Fruit fly (Drosophila melanogaster) whole organism, embryonic: ENCODE measurements around the gene CG5377.

ENCODE experiments used
- Ada2b ChIP-seq: fragments of 200-800 bp; sonication (Bioruptor generic); IDR thresholded peaks from 2 replicates; pipeline ENCODE4 v1.3.6; 2022; ENCODE audit warnings: missing biosample characterization, missing genetic modification characterization
- Adf1 ChIP-seq: fragments of 200-800 bp; sonication (Bioruptor generic); IDR thresholded peaks from 2 replicates; pipeline ENCODE4 v1.3.6; 2022; ENCODE audit warnings: missing biosample characterization, missing genetic modification characterization
- Bgb ChIP-seq: fragments of 200-800 bp; sonication (Bioruptor generic); IDR thresholded peaks from 2 replicates; pipeline ENCODE4 v1.3.6; 2022; ENCODE audit warnings: missing biosample characterization, missing genetic modification characterization; ENCODE audit not compliant: partially characterized antibody
- CG1024 ChIP-seq: fragments of 200-800 bp; sonication (Bioruptor generic); IDR thresholded peaks from 2 replicates; pipeline ENCODE4 v1.3.6; 2022; ENCODE audit warnings: missing biosample characterization, missing genetic modification characterization
- CG10366 ChIP-seq: fragments of 200-800 bp; sonication (Bioruptor generic); IDR thresholded peaks from 2 replicates; pipeline ENCODE4 v1.3.6; 2022; ENCODE audit warnings: missing biosample characterization, missing genetic modification characterization
- CG10431 ChIP-seq: fragments of 200-800 bp; sonication (Bioruptor generic); optimal IDR thresholded peaks from 3 replicates; lab custom pipeline; 2018; ENCODE audit warnings: missing biosample characterization, mild to moderate bottlenecking, missing genetic modification characterization
- CG12104 ChIP-seq: fragments of 200-800 bp; sonication (Bioruptor generic); optimal IDR thresholded peaks from 3 replicates; lab custom pipeline; 2016; ENCODE audit warnings: missing biosample characterization, missing genetic modification characterization
- CG1233 ChIP-seq: fragments of 200-800 bp; sonication (Bioruptor generic); optimal IDR thresholded peaks from 4 replicates; lab custom pipeline; 2018; ENCODE audit warnings: missing biosample characterization, mild to moderate bottlenecking, missing genetic modification characterization
- CG13894 ChIP-seq: fragments of 200-800 bp; sonication (Bioruptor generic); optimal IDR thresholded peaks from 3 replicates; lab custom pipeline; 2018; ENCODE audit warnings: missing biosample characterization, mild to moderate bottlenecking, missing genetic modification characterization, moderate library complexity
- CG1602 ChIP-seq: fragments of 200-800 bp; sonication (Bioruptor generic); optimal IDR thresholded peaks from 3 replicates; lab custom pipeline; 2016; ENCODE audit warnings: missing biosample characterization, missing genetic modification characterization
- CG17829 ChIP-seq: fragments of 200-800 bp; optimal IDR thresholded peaks from 2 replicates; lab custom pipeline; 2019; ENCODE audit warnings: missing biosample characterization, mild to moderate bottlenecking, missing genetic modification characterization, moderate library complexity
- CG2129 ChIP-seq: fragments of 200-800 bp; sonication (Bioruptor generic); IDR thresholded peaks from 2 replicates; pipeline ENCODE4 v1.3.6; 2022; ENCODE audit warnings: missing biosample characterization, missing genetic modification characterization; ENCODE audit not compliant: partially characterized antibody
- CG33213 ChIP-seq: fragments of 200-800 bp; sonication (Bioruptor generic); optimal IDR thresholded peaks from 3 replicates; lab custom pipeline; 2016; ENCODE audit warnings: missing biosample characterization, missing genetic modification characterization
- CG6683 ChIP-seq: fragments of 200-800 bp; sonication (Bioruptor generic); optimal IDR thresholded peaks from 2 replicates; lab custom pipeline; 2017; ENCODE audit warnings: missing biosample characterization, mild to moderate bottlenecking, missing genetic modification characterization, missing genetic modification reagents
- CG8281 ChIP-seq: fragments of 200-800 bp; sonication (Bioruptor generic); optimal IDR thresholded peaks from 2 replicates; lab custom pipeline; 2018; ENCODE audit warnings: missing biosample characterization, mild to moderate bottlenecking, missing genetic modification characterization, moderate library complexity
- CG8478 ChIP-seq: fragments of >200 bp; optimal IDR thresholded peaks from 2 replicates; lab custom pipeline; 2018
- Dad ChIP-seq: fragments of 200-800 bp; sonication (Bioruptor generic); optimal IDR thresholded peaks from 3 replicates; lab custom pipeline; 2016; ENCODE audit warnings: missing biosample characterization, missing genetic modification characterization
- ERR ChIP-seq: fragments of 200-800 bp; sonication (Bioruptor generic); optimal IDR thresholded peaks from 2 replicates; lab custom pipeline; 2016; ENCODE audit warnings: missing biosample characterization, missing genetic modification characterization
- Ets65A ChIP-seq: fragments of 200-800 bp; sonication (Bioruptor generic); peaks from one replicate; lab custom pipeline; 2016; ENCODE audit warnings: missing biosample characterization, missing genetic modification characterization
- Gsc ChIP-seq: fragments of 200-800 bp; sonication (Bioruptor generic); IDR thresholded peaks from 2 replicates; pipeline ENCODE4 v1.3.6; 2022; ENCODE audit warnings: missing biosample characterization, missing genetic modification characterization
- HHEX ChIP-seq: fragments of 200-800 bp; sonication (Bioruptor generic); optimal IDR thresholded peaks from 3 replicates; lab custom pipeline; 2017; ENCODE audit warnings: missing biosample characterization, mild to moderate bottlenecking, missing genetic modification characterization, missing genetic modification reagents
- Hr78 ChIP-seq, 2 experiments: fragments of 200-800 bp in 1 of 2; fragments of >200 bp in 1 of 2; sonication (Bioruptor generic) in 1 of 2; optimal IDR thresholded peaks; 2 replicates each; lab custom pipeline; 2017 to 2019; ENCODE audit warnings: missing biosample characterization in 2 of 2, missing genetic modification characterization in 2 of 2, mild to moderate bottlenecking in 1 of 2, moderate library complexity in 1 of 2
- Hsf ChIP-seq: fragments of 200-800 bp; sonication (Bioruptor generic); optimal IDR thresholded peaks from 3 replicates; lab custom pipeline; 2016; ENCODE audit warnings: missing biosample characterization, missing genetic modification characterization
- MBD-R2 ChIP-seq: fragments of 200-800 bp; sonication (Bioruptor generic); IDR thresholded peaks from 2 replicates; pipeline ENCODE4 v1.3.6; 2022; ENCODE audit warnings: missing biosample characterization, missing genetic modification characterization
- Ptx1 ChIP-seq: fragments of 200-800 bp; sonication (Bioruptor generic); IDR thresholded peaks from 2 replicates; pipeline ENCODE4 v1.3.6; 2022; ENCODE audit warnings: missing biosample characterization, missing genetic modification characterization
- Rfx ChIP-seq: fragments of 200-800 bp; sonication (Bioruptor generic); IDR thresholded peaks from 2 replicates; pipeline ENCODE4 v1.3.6; 2022; ENCODE audit warnings: missing biosample characterization, missing genetic modification characterization
- Rx ChIP-seq: fragments of 200-800 bp; sonication (Bioruptor generic); IDR thresholded peaks from 2 replicates; pipeline ENCODE4 v1.3.6; 2022; ENCODE audit warnings: missing biosample characterization, missing genetic modification characterization
- Trl ChIP-seq, 3 experiments: fragments of >200 bp in 2 of 3; fragments of 200-800 bp in 1 of 3; sonication (Bioruptor generic) in 1 of 3; optimal IDR thresholded peaks; 2 replicates in 1 of 3; 3 replicates in 2 of 3; lab custom pipeline; 2016 to 2017; ENCODE audit warnings: missing biosample characterization in 1 of 3, missing genetic modification characterization in 1 of 3
- Usf ChIP-seq: fragments of 200-800 bp; sonication (Bioruptor generic); optimal IDR thresholded peaks from 2 replicates; lab custom pipeline; 2017; ENCODE audit warnings: missing genotype, missing biosample characterization, missing genetic modification characterization
- Vsx1 ChIP-seq: fragments of 200-800 bp; sonication (Bioruptor generic); optimal IDR thresholded peaks from 2 replicates; lab custom pipeline; 2017; ENCODE audit warnings: missing biosample characterization, mild to moderate bottlenecking, missing genetic modification characterization, missing genetic modification reagents
- ase ChIP-seq: fragments of 200-800 bp; sonication (Bioruptor generic); IDR thresholded peaks from 3 replicates; pipeline ENCODE4 v1.3.6; 2022; ENCODE audit warnings: missing biosample characterization, missing genetic modification characterization
- ewg ChIP-seq: fragments of 200-800 bp; sonication (Bioruptor generic); optimal IDR thresholded peaks from 3 replicates; lab custom pipeline; 2017; ENCODE audit warnings: mild to moderate bottlenecking, missing biosample characterization, missing genetic modification reagents, missing genetic modification characterization
- fd64A ChIP-seq: fragments of 200-800 bp; sonication (Bioruptor generic); optimal IDR thresholded peaks from 3 replicates; lab custom pipeline; 2018; ENCODE audit warnings: missing biosample characterization, mild to moderate bottlenecking, missing genetic modification characterization
- ftz-f1 ChIP-seq: fragments of 200-800 bp; sonication (Bioruptor generic); optimal IDR thresholded peaks from 2 replicates; lab custom pipeline; 2016; ENCODE audit warnings: missing biosample characterization, missing genetic modification characterization
- gt ChIP-seq: fragments of 200-800 bp; sonication (Bioruptor generic); IDR thresholded peaks from 2 replicates; pipeline ENCODE4 v1.3.6; 2022; ENCODE audit warnings: missing biosample characterization, missing genetic modification characterization
- kay ChIP-seq: fragments of 200-800 bp; sonication (Bioruptor generic); optimal IDR thresholded peaks from 2 replicates; lab custom pipeline; 2016; ENCODE audit warnings: missing biosample characterization, missing genetic modification characterization
- knrl ChIP-seq: fragments of 200-800 bp; sonication (Bioruptor generic); IDR thresholded peaks from 3 replicates; pipeline ENCODE4 v1.3.6; 2022; ENCODE audit warnings: missing biosample characterization, missing genetic modification characterization; ENCODE audit not compliant: partially characterized antibody
- lbe ChIP-seq: fragments of 200-800 bp; sonication (Bioruptor generic); optimal IDR thresholded peaks from 2 replicates; lab custom pipeline; 2016; ENCODE audit warnings: missing biosample characterization, mild to moderate bottlenecking, missing genetic modification characterization
- lmd ChIP-seq: fragments of 200-800 bp; sonication (Bioruptor generic); IDR thresholded peaks from 2 replicates; pipeline ENCODE4 v1.3.6; 2022; ENCODE audit warnings: missing biosample characterization, missing genetic modification characterization
- mirr ChIP-seq: fragments of 200-800 bp; sonication (Bioruptor generic); optimal IDR thresholded peaks from 3 replicates; lab custom pipeline; 2018; ENCODE audit warnings: missing biosample characterization, mild to moderate bottlenecking, missing genetic modification characterization
- mld ChIP-seq: fragments of 200-800 bp; sonication (Bioruptor generic); IDR thresholded peaks from 3 replicates; pipeline ENCODE4 v1.3.6; 2022; ENCODE audit warnings: missing biosample characterization, missing genetic modification characterization; ENCODE audit not compliant: partially characterized antibody
- onecut ChIP-seq: fragments of 200-800 bp; sonication (Bioruptor generic); IDR thresholded peaks from 2 replicates; pipeline ENCODE4 v1.3.6; 2022; ENCODE audit warnings: missing biosample characterization, missing genetic modification characterization
- pan ChIP-seq, 4 experiments: fragments of >200 bp in 3 of 4; fragments of 200-800 bp in 1 of 4; sonication (Bioruptor generic) in 1 of 4; optimal IDR thresholded peaks in 3 of 4; IDR thresholded peaks in 1 of 4; 2 replicates each; pipeline versions ENCODE4 v1.3.6 to Lab custom; 2017 to 2022; ENCODE audit warnings: missing biosample characterization in 2 of 4, missing genetic modification characterization in 2 of 4, mixed read lengths in 1 of 4
- sob ChIP-seq: fragments of 200-800 bp; sonication (Bioruptor generic); IDR thresholded peaks from 2 replicates; pipeline ENCODE4 v1.3.6; 2022; ENCODE audit warnings: missing biosample characterization, missing genetic modification characterization
- ssp ChIP-seq: fragments of 200-800 bp; sonication (Bioruptor generic); IDR thresholded peaks from 2 replicates; pipeline ENCODE4 v1.3.6; 2022; ENCODE audit warnings: missing biosample characterization, missing genetic modification characterization
- tx ChIP-seq: fragments of 200-800 bp; sonication (Bioruptor generic); optimal IDR thresholded peaks from 2 replicates; lab custom pipeline; 2016; ENCODE audit warnings: missing biosample characterization, missing genetic modification characterization
- vvl ChIP-seq: fragments of 200-800 bp; sonication (Bioruptor generic); IDR thresholded peaks from 2 replicates; pipeline ENCODE4 v1.3.6; 2022; ENCODE audit warnings: missing biosample characterization, missing genetic modification characterization
- wdn ChIP-seq: fragments of 200-800 bp; sonication (Bioruptor generic); IDR thresholded peaks from 2 replicates; pipeline ENCODE4 v1.3.6; 2022; ENCODE audit warnings: missing biosample characterization, missing genetic modification characterization
- wek ChIP-seq: fragments of 200-800 bp; sonication (Bioruptor generic); optimal IDR thresholded peaks from 3 replicates; lab custom pipeline; 2018; ENCODE audit warnings: missing biosample characterization, mild to moderate bottlenecking, missing genetic modification characterization, moderate library complexity
- zen ChIP-seq: fragments of 200-800 bp; sonication (Bioruptor generic); optimal IDR thresholded peaks from 3 replicates; lab custom pipeline; 2018; ENCODE audit warnings: missing biosample characterization, mild to moderate bottlenecking, missing genetic modification characterization, moderate library complexity

Gene CG5377

DNA sequence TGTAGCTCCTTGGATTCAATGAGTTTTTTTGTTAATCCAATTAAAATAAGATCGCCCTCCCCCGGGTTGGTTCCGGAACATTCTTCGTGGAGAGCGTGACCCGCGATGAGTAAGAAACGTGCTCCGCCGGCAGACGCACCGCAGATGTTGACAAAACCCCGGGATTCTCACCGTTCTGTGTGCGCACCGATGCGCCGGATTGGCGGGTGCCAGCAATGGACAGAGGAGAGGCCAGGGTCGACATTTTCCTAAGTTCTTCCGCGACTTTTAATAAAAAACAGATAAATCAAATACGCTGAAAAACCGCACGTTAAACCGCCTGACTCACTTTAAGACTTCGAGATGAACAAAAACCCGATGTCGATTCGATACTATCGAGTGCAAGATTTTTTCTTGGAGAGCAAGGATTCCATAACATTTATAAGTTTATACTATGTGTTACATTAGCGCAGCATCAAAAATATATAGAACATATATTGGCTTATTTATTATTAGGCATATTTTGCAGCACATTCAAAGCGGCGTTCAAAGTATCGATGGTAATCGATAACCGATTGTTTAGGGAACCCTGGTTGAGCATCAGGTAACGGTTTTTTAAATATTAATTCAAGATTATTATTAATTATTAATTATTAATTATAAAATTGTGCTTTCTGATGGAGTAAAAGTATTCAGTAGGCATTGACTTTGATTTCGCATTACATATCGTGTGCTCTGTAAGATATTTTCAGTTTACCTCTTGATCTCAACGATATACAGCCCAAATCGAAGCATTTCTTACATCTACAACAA is 23.3 kb upstream of the CG5377 start, which contains the start of the genes CCT1 and tHMG1:
Gene CCT1, minus strand, starts transcription at position 352 of the 792 bp plus-strand sequence.
Gene tHMG1, plus strand, starts transcription at position 742 of the 792 bp plus-strand sequence.
- TF ChIP-seq CG8478 (lab: Kevin White, UChicago) (no peak), Vsx1 (GFP tag; lab: Kevin White, UChicago) (no peak), MBD-R2 (GFP tag; lab: Robert Waterston, UW) (peak; percentile 52; the same call in 1 of the 2 replicates), CG10366 (GFP tag; lab: Robert Waterston, UW) (no peak), Ets65A (no peak), wdn (GFP tag; lab: Robert Waterston, UW) (no peak), ase (GFP tag; lab: Robert Waterston, UW) (no peak), CG2129 (GFP tag; lab: Robert Waterston, UW) (peak; percentile 98), Hr78 (GFP tag; optimal IDR thresholded peaks at IDR 0.05; lab: Kevin White, UChicago) (no peak), CG33213 (GFP tag; lab: Kevin White, UChicago) (no peak), ewg (GFP tag; lab: Kevin White, UChicago) (no peak), mirr (no peak), fd64A (GFP tag; lab: Kevin White, UChicago) (no peak), mld (peak; percentile 91; the same call in 2 of the 3 replicates), CG10431 (GFP tag; lab: Kevin White, UChicago) (no peak), Adf1 (no peak), CG12104 (GFP tag; lab: Kevin White, UChicago) (no peak), knrl (GFP tag; lab: Robert Waterston, UW) (peak; percentile 95), pan (optimal IDR thresholded peaks at IDR 0.05; lab: Kevin White, UChicago) (no peak), pan (GFP tag; optimal IDR thresholded peaks at IDR 0.05 in 1 of 2, IDR thresholded peaks at IDR 0.05 in 1 of 2) (no peak), zen (tag; lab: Kevin White, UChicago) (no peak), ERR (no peak), tx (GFP tag; lab: Kevin White, UChicago) (peak; percentile 47), Trl (optimal IDR thresholded peaks at IDR 0.05; lab: Kevin White, UChicago) (no peak), Trl (GFP tag; optimal IDR thresholded peaks at IDR 0.05; lab: Kevin White, UChicago) (no peak), Rfx (no peak), Usf (no peak), CG1602 (no peak), gt (no peak), CG1024 (no peak), kay (GFP tag; lab: Kevin White, UChicago) (peak; percentile 88), onecut (no peak), lbe (peak; percentile 23), Dad (GFP tag; lab: Kevin White, UChicago) (no peak), wek (GFP tag; lab: Kevin White, UChicago) (no peak), ssp (GFP tag; lab: Robert Waterston, UW) (no peak), Ada2b (GFP tag; lab: Robert Waterston, UW) (no peak), CG17829 (tag; lab: Kevin White, UChicago) (peak; percentile 30), CG13894 (tag; lab: Kevin White, UChicago) (no peak), Ptx1 (GFP tag; lab: Robert Waterston, UW) (no peak), HHEX (GFP tag; lab: Kevin White, UChicago) (no peak), Gsc (no peak), CG8281 (tag; lab: Kevin White, UChicago) (no peak), lmd (GFP tag; lab: Robert Waterston, UW) (no peak), ftz-f1 (GFP tag; lab: Kevin White, UChicago) (no peak), CG1233 (GFP tag; lab: Kevin White, UChicago) (no peak), CG6683 (GFP tag; lab: Kevin White, UChicago) (no peak), Hsf (GFP tag; lab: Kevin White, UChicago) (peak; percentile 11), vvl (GFP tag; lab: Robert Waterston, UW) (no peak), Rx (GFP tag; lab: Robert Waterston, UW) (no peak), Bgb (GFP tag; lab: Robert Waterston, UW) (peak; percentile 93), sob (GFP tag; lab: Robert Waterston, UW) (no peak)
